Fruit fly (Drosophila melanogaster): ENCODE results near the gene CG31915.

Gene CG31915

DNA sequence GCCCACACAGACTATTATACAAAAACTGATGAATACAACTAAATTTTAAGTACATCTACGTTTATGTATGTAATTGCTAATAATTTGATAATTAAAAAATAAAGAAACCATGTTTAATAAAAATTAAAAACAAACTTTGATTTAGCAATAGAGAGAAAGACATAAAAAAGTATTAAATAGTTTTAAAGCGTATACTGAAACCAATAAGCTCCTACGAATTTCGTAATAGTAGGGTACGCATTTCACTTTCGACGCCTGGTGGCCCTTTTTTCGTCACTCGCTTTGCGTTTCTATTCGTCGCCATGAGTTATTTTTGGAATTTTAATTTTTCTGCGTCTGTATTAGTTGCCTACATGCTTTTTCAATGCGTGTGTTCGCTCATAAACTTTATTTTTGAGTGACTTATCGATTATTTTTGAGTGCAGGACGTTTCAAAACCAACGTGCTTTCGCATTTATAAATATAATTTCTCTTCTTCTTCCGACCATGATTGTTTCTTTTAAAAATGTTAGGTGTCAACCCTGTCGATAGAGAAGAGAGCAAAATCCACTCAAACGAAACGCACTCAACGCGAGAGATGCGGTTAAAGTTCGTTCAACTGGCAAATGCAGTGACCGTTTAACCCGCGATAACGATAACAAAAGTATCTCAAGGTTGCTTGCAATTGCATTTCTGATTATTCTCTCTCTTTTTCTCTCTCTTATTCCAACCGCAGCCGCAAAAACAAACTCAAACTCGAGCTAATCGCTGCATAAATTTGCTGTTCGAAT is 18.8 kb downstream of the CG31915 start, which contains the start of gene Oscillin (continued):
- no peak for TF ChIP-seq eyg (GFP tag; optimal IDR thresholded peaks at IDR 0.05)
- 0 out of 2 replicates have a peak, but pooled peaks have one; percentile 40 for TF ChIP-seq wdn (GFP tag; IDR thresholded peaks at IDR 0.05)
- peak; percentile 42 for TF ChIP-seq dm (GFP tag; optimal IDR thresholded peaks at IDR 0.05)
- no peak for TF ChIP-seq CG4282 (GFP tag; optimal IDR thresholded peaks at IDR 0.05)
- peak; percentile 87 for TF ChIP-seq oc (tag; optimal IDR thresholded peaks at IDR 0.05)
- peak; percentile 70 for TF ChIP-seq CG18476 (GFP tag; optimal IDR thresholded peaks at IDR 0.05)
- peak; percentile 57 for TF ChIP-seq CG6813 (GFP tag; optimal IDR thresholded peaks at IDR 0.05)
- peak; percentile 44 for TF ChIP-seq CG8359 (GFP tag; optimal IDR thresholded peaks at IDR 0.05; ENCODE audit: borderline replicate concordance)
- peak; percentile 74 for TF ChIP-seq Fer2 (tag; optimal IDR thresholded peaks at IDR 0.05)
- no peak for TF ChIP-seq fru (optimal IDR thresholded peaks at IDR 0.05)
- peak; percentile 90 for TF ChIP-seq Med (GFP tag)
- no peak for TF ChIP-seq hkb (optimal IDR thresholded peaks at IDR 0.05)
- TF ChIP-seq hkb (GFP tag; IDR thresholded peaks at IDR 0.05): peak; percentile 89
- peak; percentile 81; the same call in 1 of the 2 replicates for TF ChIP-seq ato (GFP tag; IDR thresholded peaks at IDR 0.05; ENCODE audit: partially characterized antibody)
- TF ChIP-seq zfh1 (GFP tag; IDR thresholded peaks at IDR 0.05): peak; percentile 84
- TF ChIP-seq nerfin-1 (tag; optimal IDR thresholded peaks at IDR 0.05): peak; percentile 85
- TF ChIP-seq corto (GFP tag; optimal IDR thresholded peaks at IDR 0.05): peak; percentile 40
- no peak for TF ChIP-seq wek (GFP tag; optimal IDR thresholded peaks at IDR 0.05)
- peak; percentile 43 for TF ChIP-seq ems (GFP tag; optimal IDR thresholded peaks at IDR 0.05)
- TF ChIP-seq Hsf (GFP tag; optimal IDR thresholded peaks at IDR 0.05): peak; percentile 74
- peak; percentile 32; the same call in 1 of the 2 replicates for TF ChIP-seq inv (GFP tag; IDR thresholded peaks at IDR 0.05; ENCODE audit: partially characterized antibody)
- TF ChIP-seq odd (GFP tag; optimal IDR thresholded peaks at IDR 0.05): peak; percentile 76
- no peak for TF ChIP-seq Atf3 (GFP tag; optimal IDR thresholded peaks at IDR 0.05)
- 0 out of 2 replicates have a peak, but pooled peaks have one; percentile 7 for TF ChIP-seq danr (GFP tag; IDR thresholded peaks at IDR 0.05)
- peak; percentile 82 for TF ChIP-seq lmd (GFP tag; IDR thresholded peaks at IDR 0.05)
- peak; percentile 88 for TF ChIP-seq CG11504 (tag; optimal IDR thresholded peaks at IDR 0.05)
- no peak for TF ChIP-seq pnt (GFP tag; optimal IDR thresholded peaks at IDR 0.05)
- TF ChIP-seq CG17359 (tag; optimal IDR thresholded peaks at IDR 0.05): peak; percentile 91
- TF ChIP-seq salm (tag; optimal IDR thresholded peaks at IDR 0.05): peak; percentile 56
- TF ChIP-seq Antp (GFP tag; optimal IDR thresholded peaks at IDR 0.05): peak; percentile 35
- peak; percentile 61 for TF ChIP-seq CG15514 (GFP tag; optimal IDR thresholded peaks at IDR 0.05)
- TF ChIP-seq TFAM (GFP tag; optimal IDR thresholded peaks at IDR 0.05): no peak
- peak; percentile 64 for TF ChIP-seq abd-A (tag; optimal IDR thresholded peaks at IDR 0.05)
- TF ChIP-seq CG5180 (GFP tag; optimal IDR thresholded peaks at IDR 0.05): peak; percentile 69
- TF ChIP-seq CkIIα-i1 (GFP tag; IDR thresholded peaks at IDR 0.05): no peak
- TF ChIP-seq gcm (GFP tag; optimal IDR thresholded peaks at IDR 0.05): no peak
- peak; percentile 38 for TF ChIP-seq CG3407 (GFP tag; optimal IDR thresholded peaks at IDR 0.05)
- no peak for TF ChIP-seq shn (GFP tag; optimal IDR thresholded peaks at IDR 0.05)
- TF ChIP-seq CG12744 (GFP tag; optimal IDR thresholded peaks at IDR 0.05): peak; percentile 29
- TF ChIP-seq CG11247 (GFP tag; IDR thresholded peaks at IDR 0.05): peak; percentile 76
- TF ChIP-seq MESR4 (GFP tag; optimal IDR thresholded peaks at IDR 0.05): peak; percentile 13
- peak; percentile 49 for TF ChIP-seq YL-1 (GFP tag; optimal IDR thresholded peaks at IDR 0.05)
- no peak for TF ChIP-seq her (GFP tag; optimal IDR thresholded peaks at IDR 0.05)
- peak; percentile 18 for TF ChIP-seq CG16815 (GFP tag; optimal IDR thresholded peaks at IDR 0.05)
- no peak for TF ChIP-seq knrl (GFP tag; IDR thresholded peaks at IDR 0.05; ENCODE audit: partially characterized antibody)
- TF ChIP-seq CG12155 (GFP tag; optimal IDR thresholded peaks at IDR 0.05): peak; percentile 53
- TF ChIP-seq schlank (tag; optimal IDR thresholded peaks at IDR 0.05): no peak
- TF ChIP-seq mld (GFP tag; IDR thresholded peaks at IDR 0.05; ENCODE audit: partially characterized antibody): peak; percentile 88
- no peak for TF ChIP-seq Doc2 (GFP tag; IDR thresholded peaks at IDR 0.05)
